Worm (Caenorhabditis elegans) whole organism, mixed stage, embryonic: ENCODE measurements around the gene F54F7.6.

Source experiments
- drap-1 ChIP-seq: fragments of 200-800 bp; sonication (Bioruptor generic); optimal IDR thresholded peaks from 3 replicates; lab custom pipeline; 2018; ENCODE audit warnings: mild to moderate bottlenecking, missing genetic modification characterization, missing compliant biosample characterization
- elt-1 ChIP-seq: sonication (generic microtip); optimal IDR thresholded peaks from 2 replicates; lab custom pipeline; 2017; ENCODE audit warnings: missing genetic modification characterization, mild to moderate bottlenecking, missing compliant biosample characterization, antibody characterized with exemption, moderate library complexity, borderline replicate concordance; ENCODE audit not compliant: insufficient read depth
- flh-1 ChIP-seq: fragments of 200-800 bp; sonication (Bioruptor generic); optimal IDR thresholded peaks from 2 replicates; lab custom pipeline; 2018; ENCODE audit warnings: mild to moderate bottlenecking, missing genetic modification characterization, moderate library complexity, missing compliant biosample characterization
- hlh-1 ChIP-seq: fragments of 150-350 bp; optimal IDR thresholded peaks from 2 replicates; lab custom pipeline; 2014; ENCODE audit warnings: missing biosample characterization, missing genetic modification reagents, missing genetic modification characterization
- nhr-12 ChIP-seq: fragments of 150-350 bp; optimal IDR thresholded peaks from 2 replicates; lab custom pipeline; 2014; ENCODE audit warnings: missing biosample characterization, missing genetic modification characterization
- nhr-2 ChIP-seq: fragments of 150-350 bp; optimal IDR thresholded peaks from 2 replicates; lab custom pipeline; 2014; ENCODE audit warnings: missing biosample characterization, missing genetic modification characterization
- pha-4 ChIP-seq: fragments of 150-350 bp; optimal IDR thresholded peaks from 2 replicates; lab custom pipeline; 2018; ENCODE audit warnings: missing biosample characterization, missing genetic modification reagents, missing genetic modification characterization
- sptf-1 ChIP-seq: sonication (generic microtip); optimal IDR thresholded peaks from 2 replicates; lab custom pipeline; 2017; ENCODE audit warnings: mild to moderate bottlenecking, missing genetic modification characterization, moderate library complexity, missing compliant biosample characterization
- tbx-8 ChIP-seq: fragments of 200-800 bp; sonication (Bioruptor generic); optimal IDR thresholded peaks from 2 replicates; lab custom pipeline; 2018; ENCODE audit warnings: mild to moderate bottlenecking, missing genetic modification characterization, moderate library complexity, missing compliant biosample characterization
- unc-62 ChIP-seq: fragments of 150-350 bp; optimal IDR thresholded peaks from 2 replicates; lab custom pipeline; 2014; ENCODE audit warnings: missing biosample characterization, missing genetic modification reagents, missing genetic modification characterization
- ztf-11 ChIP-seq: fragments of 150-350 bp; optimal IDR thresholded peaks from 2 replicates; lab custom pipeline; 2014; ENCODE audit warnings: missing biosample characterization, missing genetic modification characterization

- TF ChIP-seq unc-62, result no peak
- TF ChIP-seq nhr-2, result no peak
- TF ChIP-seq tbx-8, result no peak
- no peak for TF ChIP-seq sptf-1
- no peak for TF ChIP-seq pha-4 (tag; lab: Kevin White, UChicago)
- TF ChIP-seq drap-1 (GFP tag; lab: Kevin White, UChicago), result no peak
- TF ChIP-seq flh-1 (GFP tag; lab: Kevin White, UChicago), result no peak
- TF ChIP-seq hlh-1 (tag; lab: Kevin White, UChicago), result no peak
- no peak for TF ChIP-seq elt-1
- no peak for TF ChIP-seq nhr-12
- no peak for TF ChIP-seq ztf-11 (tag; lab: Kevin White, UChicago)
These were observed 41.5 kb upstream of the F54F7.6 start, which contains the start of gene tag-241 for ce11 chrX:11823704-11824103.
